Worm (Caenorhabditis elegans): Measurements from ENCODE around the gene Y56A3A.7.

DNA sequence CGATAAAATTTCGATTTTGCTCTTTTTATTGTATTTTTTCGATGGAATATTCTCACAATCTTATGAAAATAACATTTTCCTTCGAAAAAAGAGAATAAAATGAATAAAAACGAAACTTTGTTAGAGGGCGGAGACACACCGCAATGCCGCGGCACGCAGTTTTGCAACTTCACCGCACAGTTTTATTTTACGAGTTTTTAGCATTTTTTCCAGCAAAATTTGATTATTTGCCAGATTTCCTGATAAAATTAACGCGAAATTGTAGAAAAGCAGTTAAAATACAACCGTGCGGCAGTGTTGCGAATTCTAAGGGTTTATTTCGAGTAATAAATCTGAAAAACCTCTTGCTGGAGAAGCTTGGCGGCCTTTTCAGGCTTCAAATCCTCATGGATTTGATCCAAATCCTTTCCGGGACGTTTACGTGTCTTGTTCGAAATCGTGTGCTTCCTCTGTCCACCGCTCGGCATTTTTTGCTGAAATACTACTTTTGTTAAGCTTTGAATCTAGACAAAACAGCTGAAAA lies 28.5 kb downstream of the Y56A3A.7 start, which contains the start of gene znf-593:
- TF ChIP-seq W03F9.2 (tag; optimal IDR thresholded peaks at IDR 0.05) (no peak), dao-5 (tag; optimal IDR thresholded peaks at IDR 0.05) (no peak), him-1 (tag; optimal IDR thresholded peaks at IDR 0.05) (no peak)
